ENCODE assay signal across 3 fruit fly cellular contexts in genomic region chr3L:832897-833857, dm6.
TF ChIP-seq lines count a peak whose summit lies in the region.

Sf3b3 (minus strand) TSS chr3L:833385.

TF ChIP-seq in whole organism, adult, 20 proteins besides CTCF, POLR2A, EP300 and RAD21 (continued from another document):
- TF ChIP-seq CG33017 (tag; optimal IDR thresholded peaks at IDR 0.05; lab: Kevin White, UChicago) = no peak

TF ChIP-seq in whole organism, embryonic, 481 proteins besides CTCF, POLR2A, EP300 and RAD21 (continued from another document and continues in another):
- no peak for TF ChIP-seq Trl (optimal IDR thresholded peaks at IDR 0.05; lab: Kevin White, UChicago)
- TF ChIP-seq Trl (GFP tag; optimal IDR thresholded peaks at IDR 0.05; lab: Kevin White, UChicago) = no peak
- TF ChIP-seq CG2199 (GFP tag; IDR thresholded peaks at IDR 0.05; lab: Robert Waterston, UW) = 0 out of 3 replicates have a peak, but pooled peaks have one; percentile 44
- peak; percentile 91 for TF ChIP-seq sens (GFP tag; lab: Kevin White, UChicago)
- TF ChIP-seq Poxn (GFP tag; IDR thresholded peaks at IDR 0.05; lab: Robert Waterston, UW) = no peak
- no peak for TF ChIP-seq kay (GFP tag; optimal IDR thresholded peaks at IDR 0.05; lab: Kevin White, UChicago)
- peak; percentile 38 for TF ChIP-seq CG34224 (GFP tag; IDR thresholded peaks at IDR 0.05; lab: Robert Waterston, UW; ENCODE audit: partially characterized antibody)
- no peak for TF ChIP-seq CG16815 (GFP tag; optimal IDR thresholded peaks at IDR 0.05; lab: Kevin White, UChicago)
- no peak for TF ChIP-seq CG33213 (GFP tag; optimal IDR thresholded peaks at IDR 0.05; lab: Kevin White, UChicago)
- TF ChIP-seq Ets97D (GFP tag; optimal IDR thresholded peaks at IDR 0.05; lab: Kevin White, UChicago) = peak; percentile 45
- peak; percentile 8; the same call in 1 of the 2 replicates for TF ChIP-seq CG11247 (GFP tag; IDR thresholded peaks at IDR 0.05; lab: Robert Waterston, UW)
- TF ChIP-seq bbx (GFP tag; IDR thresholded peaks at IDR 0.05; lab: Robert Waterston, UW; ENCODE audit: partially characterized antibody) = peak; percentile 83
- TF ChIP-seq Pdp1 (GFP tag; optimal IDR thresholded peaks at IDR 0.05; lab: Kevin White, UChicago) = peak; percentile 7 to 24
- TF ChIP-seq CG8290 (GFP tag; optimal IDR thresholded peaks at IDR 0.05; lab: Kevin White, UChicago) = no peak
- no peak for TF ChIP-seq CG8290 (tag; optimal IDR thresholded peaks at IDR 0.05; lab: Kevin White, UChicago)
- no peak for TF ChIP-seq CG32772 (GFP tag; IDR thresholded peaks at IDR 0.05; lab: Robert Waterston, UW)
- no peak for TF ChIP-seq CG6254 (GFP tag; optimal IDR thresholded peaks at IDR 0.05; lab: Kevin White, UChicago)
- no peak for TF ChIP-seq caup (GFP tag; optimal IDR thresholded peaks at IDR 0.05; lab: Kevin White, UChicago; ENCODE audit: severe bottlenecking)
- peak; percentile 34 for TF ChIP-seq CG34376 (GFP tag; optimal IDR thresholded peaks at IDR 0.05; lab: Kevin White, UChicago)
- no peak for TF ChIP-seq Myb (GFP tag; optimal IDR thresholded peaks at IDR 0.05; lab: Kevin White, UChicago)
- no peak for TF ChIP-seq CG7786 (GFP tag; optimal IDR thresholded peaks at IDR 0.05; lab: Kevin White, UChicago)
- TF ChIP-seq CG12769 (tag; optimal IDR thresholded peaks at IDR 0.05; lab: Kevin White, UChicago) = no peak
- TF ChIP-seq CG11504 (tag; optimal IDR thresholded peaks at IDR 0.05; lab: Kevin White, UChicago) = no peak
- TF ChIP-seq CG31388 (GFP tag; optimal IDR thresholded peaks at IDR 0.05; lab: Kevin White, UChicago) = no peak
- no peak for TF ChIP-seq tap (tag; optimal IDR thresholded peaks at IDR 0.05; lab: Kevin White, UChicago)
- TF ChIP-seq Side (GFP tag; optimal IDR thresholded peaks at IDR 0.05; lab: Kevin White, UChicago) = no peak
- no peak for TF ChIP-seq seq (GFP tag; IDR thresholded peaks at IDR 0.05; lab: Robert Waterston, UW)
- peak; percentile 38; the same call in 1 of the 3 replicates for TF ChIP-seq hb (GFP tag; IDR thresholded peaks at IDR 0.05; lab: Robert Waterston, UW; ENCODE audit: partially characterized antibody)
- TF ChIP-seq stc (GFP tag; IDR thresholded peaks at IDR 0.05; lab: Robert Waterston, UW) = no peak
- no peak for TF ChIP-seq Spps (tag; optimal IDR thresholded peaks at IDR 0.05; lab: Kevin White, UChicago)
- TF ChIP-seq Dek (tag; optimal IDR thresholded peaks at IDR 0.05; lab: Kevin White, UChicago) = no peak
- no peak for TF ChIP-seq CG10366 (GFP tag; IDR thresholded peaks at IDR 0.05; lab: Robert Waterston, UW)
- no peak for TF ChIP-seq tx (GFP tag; optimal IDR thresholded peaks at IDR 0.05; lab: Kevin White, UChicago)
- no peak for TF ChIP-seq CG1602 (GFP tag; optimal IDR thresholded peaks at IDR 0.05; lab: Kevin White, UChicago)
- no peak for TF ChIP-seq CG17359 (tag; optimal IDR thresholded peaks at IDR 0.05; lab: Kevin White, UChicago)
- TF ChIP-seq CG4282 (GFP tag; optimal IDR thresholded peaks at IDR 0.05; lab: Kevin White, UChicago) = no peak
- TF ChIP-seq repo (GFP tag; optimal IDR thresholded peaks at IDR 0.05; lab: Kevin White, UChicago) = no peak
- TF ChIP-seq mirr (GFP tag; optimal IDR thresholded peaks at IDR 0.05; lab: Kevin White, UChicago) = no peak
- TF ChIP-seq Ptx1 (GFP tag; IDR thresholded peaks at IDR 0.05; lab: Robert Waterston, UW) = no peak
- TF ChIP-seq CG12155 (GFP tag; optimal IDR thresholded peaks at IDR 0.05; lab: Kevin White, UChicago) = no peak
- no peak for TF ChIP-seq Ssrp (tag; optimal IDR thresholded peaks at IDR 0.05; lab: Kevin White, UChicago)
- TF ChIP-seq Hr39 (optimal IDR thresholded peaks at IDR 0.05; lab: Kevin White, UChicago) = no peak
- no peak for TF ChIP-seq CG1832 (GFP tag; optimal IDR thresholded peaks at IDR 0.05; lab: Kevin White, UChicago)
- no peak for TF ChIP-seq CG9609 (GFP tag; optimal IDR thresholded peaks at IDR 0.05; lab: Kevin White, UChicago)
- no peak for TF ChIP-seq CG6689 (GFP tag; IDR thresholded peaks at IDR 0.05; lab: Robert Waterston, UW)
- TF ChIP-seq croc (GFP tag; conservative IDR thresholded peaks at IDR 0.05; lab: Robert Waterston, UW) = no peak
- TF ChIP-seq CG14965 (GFP tag; optimal IDR thresholded peaks at IDR 0.05; lab: Kevin White, UChicago; ENCODE audit: borderline replicate concordance) = no peak
- no peak for TF ChIP-seq psq (GFP tag; optimal IDR thresholded peaks at IDR 0.05; lab: Kevin White, UChicago)
- TF ChIP-seq CG11695 (GFP tag; IDR thresholded peaks at IDR 0.05; lab: Robert Waterston, UW) = 0 out of 3 replicates have a peak, but pooled peaks have one; percentile 5
- peak; percentile 42 for TF ChIP-seq CG17829 (tag; optimal IDR thresholded peaks at IDR 0.05; lab: Kevin White, UChicago)
- TF ChIP-seq Xrp1 (GFP tag; IDR thresholded peaks at IDR 0.05; lab: Robert Waterston, UW) = no peak
- no peak for TF ChIP-seq gt (GFP tag; IDR thresholded peaks at IDR 0.05; lab: Robert Waterston, UW)
- TF ChIP-seq BtbVII (GFP tag; optimal IDR thresholded peaks at IDR 0.05; lab: Kevin White, UChicago) = peak; percentile 7
- TF ChIP-seq CG12236 (GFP tag; optimal IDR thresholded peaks at IDR 0.05; lab: Kevin White, UChicago) = no peak
- no peak for TF ChIP-seq CG31365 (tag; optimal IDR thresholded peaks at IDR 0.05; lab: Kevin White, UChicago)
- TF ChIP-seq gem (tag; optimal IDR thresholded peaks at IDR 0.05; lab: Kevin White, UChicago) = no peak
- TF ChIP-seq CG15696 (tag; optimal IDR thresholded peaks at IDR 0.05; lab: Kevin White, UChicago) = no peak
- TF ChIP-seq Kr (GFP tag; optimal IDR thresholded peaks at IDR 0.05; lab: Kevin White, UChicago) = no peak
- TF ChIP-seq so (GFP tag; IDR thresholded peaks at IDR 0.05; lab: Robert Waterston, UW) = no peak
- no peak for TF ChIP-seq ken (GFP tag; IDR thresholded peaks at IDR 0.05; lab: Robert Waterston, UW)
- peak; percentile 10 for TF ChIP-seq CG1603 (tag; optimal IDR thresholded peaks at IDR 0.05; lab: Kevin White, UChicago)
- TF ChIP-seq abd-A (tag; optimal IDR thresholded peaks at IDR 0.05; lab: Kevin White, UChicago) = no peak
- TF ChIP-seq CG9215 (GFP tag; IDR thresholded peaks at IDR 0.05; lab: Robert Waterston, UW) = no peak; the same call in 1 of the 2 replicates
- TF ChIP-seq CG4360 (GFP tag; IDR thresholded peaks at IDR 0.05; lab: Robert Waterston, UW) = no peak
- no peak for TF ChIP-seq CG18764 (GFP tag; optimal IDR thresholded peaks at IDR 0.05; lab: Kevin White, UChicago)
- no peak for TF ChIP-seq Optix (GFP tag; IDR thresholded peaks at IDR 0.05; lab: Robert Waterston, UW)
- TF ChIP-seq CG10959 (GFP tag; IDR thresholded peaks at IDR 0.05; lab: Robert Waterston, UW) = no peak
- TF ChIP-seq CG10267 (tag; optimal IDR thresholded peaks at IDR 0.05; lab: Kevin White, UChicago) = no peak

TF ChIP-seq in whole organism, prepupa, 60 proteins besides CTCF, POLR2A, EP300 and RAD21 (continued from another document):
- TF ChIP-seq Hr39 (GFP tag; optimal IDR thresholded peaks at IDR 0.05; lab: Kevin White, UChicago) = no peak
- TF ChIP-seq CG34406 (GFP tag; optimal IDR thresholded peaks at IDR 0.05; lab: Kevin White, UChicago) = no peak
- no peak for TF ChIP-seq CG3919 (GFP tag; optimal IDR thresholded peaks at IDR 0.05; lab: Kevin White, UChicago)
- TF ChIP-seq CG6854 (GFP tag; optimal IDR thresholded peaks at IDR 0.05; lab: Kevin White, UChicago) = peak; percentile 80
- TF ChIP-seq Sox14 (GFP tag; optimal IDR thresholded peaks at IDR 0.05; lab: Kevin White, UChicago) = no peak
- TF ChIP-seq Lpt (GFP tag; optimal IDR thresholded peaks at IDR 0.05; lab: Kevin White, UChicago) = no peak
- no peak for TF ChIP-seq CG8119 (GFP tag; IDR thresholded peaks at IDR 0.05; lab: Robert Waterston, UW)
- no peak for TF ChIP-seq spab (GFP tag; optimal IDR thresholded peaks at IDR 0.05; lab: Kevin White, UChicago)
- TF ChIP-seq dsx (GFP tag; optimal IDR thresholded peaks at IDR 0.05; lab: Kevin White, UChicago; ENCODE audit: poor library complexity, severe bottlenecking) = peak; percentile 40
- TF ChIP-seq fd85E (GFP tag; optimal IDR thresholded peaks at IDR 0.05; lab: Kevin White, UChicago) = peak; percentile 1
- TF ChIP-seq achi (GFP tag; optimal IDR thresholded peaks at IDR 0.05; lab: Kevin White, UChicago) = no peak
- TF ChIP-seq Hr4 (GFP tag; optimal IDR thresholded peaks at IDR 0.05; lab: Kevin White, UChicago) = no peak
- no peak for TF ChIP-seq Smox (GFP tag; optimal IDR thresholded peaks at IDR 0.05; lab: Kevin White, UChicago)
- TF ChIP-seq CG11902 (GFP tag; optimal IDR thresholded peaks at IDR 0.05; lab: Kevin White, UChicago) = peak; percentile 3
- no peak for TF ChIP-seq esn (GFP tag; optimal IDR thresholded peaks at IDR 0.05; lab: Kevin White, UChicago)
- no peak for TF ChIP-seq acj6 (GFP tag; optimal IDR thresholded peaks at IDR 0.05; lab: Kevin White, UChicago)
- TF ChIP-seq Sox102F (GFP tag; optimal IDR thresholded peaks at IDR 0.05; lab: Kevin White, UChicago) = no peak
- TF ChIP-seq CG6792 (GFP tag; optimal IDR thresholded peaks at IDR 0.05; lab: Kevin White, UChicago) = no peak
- TF ChIP-seq CG31627 (GFP tag; optimal IDR thresholded peaks at IDR 0.05; lab: Kevin White, UChicago) = no peak
- TF ChIP-seq topi (GFP tag; optimal IDR thresholded peaks at IDR 0.05; lab: Kevin White, UChicago) = peak; percentile 9
- peak; percentile 27 for TF ChIP-seq cyc (GFP tag; optimal IDR thresholded peaks at IDR 0.05; lab: Kevin White, UChicago)
- TF ChIP-seq Blimp-1 (GFP tag; optimal IDR thresholded peaks at IDR 0.05; lab: Kevin White, UChicago) = no peak
- TF ChIP-seq CG15336 (GFP tag; IDR thresholded peaks at IDR 0.05; lab: Robert Waterston, UW) = no peak
- TF ChIP-seq salr (GFP tag; optimal IDR thresholded peaks at IDR 0.05; lab: Kevin White, UChicago) = no peak
- no peak for TF ChIP-seq Ets21C (GFP tag; optimal IDR thresholded peaks at IDR 0.05; lab: Kevin White, UChicago)
- no peak for TF ChIP-seq fd59A (GFP tag; optimal IDR thresholded peaks at IDR 0.05; lab: Kevin White, UChicago)
- no peak for TF ChIP-seq CG6808 (GFP tag; optimal IDR thresholded peaks at IDR 0.05; lab: Kevin White, UChicago)
- no peak for TF ChIP-seq CG16779 (tag; optimal IDR thresholded peaks at IDR 0.05; lab: Kevin White, UChicago)
